Worm (Caenorhabditis elegans): Measurements from ENCODE around the gene M163.11.

M163.11 gene

DNA sequence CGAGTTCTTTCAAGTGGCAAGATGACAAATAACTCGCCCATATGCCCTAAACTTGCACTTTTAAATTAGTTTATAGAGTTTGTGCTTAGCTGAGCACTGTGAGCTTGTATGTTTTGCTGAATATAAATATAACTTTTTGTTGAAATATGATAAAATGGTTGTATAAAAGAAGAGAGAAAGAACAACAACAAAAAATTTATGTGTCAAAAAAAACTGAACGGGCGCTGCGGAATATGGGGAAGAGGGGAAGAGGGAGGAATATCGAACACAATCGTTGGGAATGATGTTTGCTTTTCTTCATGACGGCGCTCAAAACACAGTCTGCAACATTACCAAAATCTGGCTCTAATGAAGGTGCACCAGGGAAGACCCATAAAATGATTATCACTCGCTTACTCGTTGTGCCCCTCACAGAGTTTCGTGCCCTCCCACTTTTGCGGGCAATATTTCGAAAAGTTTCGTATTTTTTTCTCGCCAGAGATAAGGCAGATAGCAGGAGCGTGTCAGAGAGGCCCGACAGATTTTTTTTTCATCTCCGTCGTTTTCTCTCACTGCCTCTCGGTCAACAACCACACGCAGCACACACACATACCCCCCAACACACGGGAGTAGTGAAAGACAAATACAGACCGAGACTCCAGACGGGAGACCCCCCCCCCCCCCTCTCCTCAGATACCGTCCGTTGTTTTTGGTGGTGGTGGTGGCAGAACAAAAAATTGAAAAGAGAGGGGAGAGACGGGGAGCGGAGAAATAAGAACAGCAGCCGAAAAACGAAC lies 26.6 kb downstream of the M163.11 start:
- TF ChIP-seq ztf-23 (GFP tag; IDR thresholded peaks at IDR 0.05) (no peak), flt-1 (GFP tag; IDR thresholded peaks at IDR 0.05) (peak; percentile 18; the same call in 1 of the 2 replicates), klf-2 (GFP tag; conservative IDR thresholded peaks at IDR 0.05) (no peak), ztf-29 (GFP tag; IDR thresholded peaks at IDR 0.05) (no peak), T22C8.4 (GFP tag; IDR thresholded peaks at IDR 0.05) (no peak), cog-1 (tag; optimal IDR thresholded peaks at IDR 0.05) (no peak)

ce11 chrX:14507992-14508391 lies 28.8 kb downstream of the M163.11 start:
- no peak for TF ChIP-seq ref-1 (GFP tag; conservative IDR thresholded peaks at IDR 0.05)
- no peak for TF ChIP-seq ztf-23 (GFP tag; IDR thresholded peaks at IDR 0.05)
- TF ChIP-seq flt-1 (GFP tag; IDR thresholded peaks at IDR 0.05) = no peak
- no peak for TF ChIP-seq T22C8.4 (GFP tag; IDR thresholded peaks at IDR 0.05)
- TF ChIP-seq klf-2 (GFP tag; conservative IDR thresholded peaks at IDR 0.05) = no peak
- TF ChIP-seq tab-1 (GFP tag; IDR thresholded peaks at IDR 0.05) = no peak
- TF ChIP-seq cog-1 (tag; optimal IDR thresholded peaks at IDR 0.05) = no peak
- TF ChIP-seq med-1 (GFP tag; optimal IDR thresholded peaks at IDR 0.05; ENCODE audit: insufficient read depth) = no peak
- no peak for TF ChIP-seq ztf-29 (GFP tag; IDR thresholded peaks at IDR 0.05)

- TF ChIP-seq klf-2 (GFP tag; conservative IDR thresholded peaks at IDR 0.05) = no peak
- TF ChIP-seq ztf-23 (GFP tag; IDR thresholded peaks at IDR 0.05) = no peak
- TF ChIP-seq cog-1 (tag; optimal IDR thresholded peaks at IDR 0.05) = no peak
- no peak for TF ChIP-seq T22C8.4 (GFP tag; IDR thresholded peaks at IDR 0.05)
- no peak for TF ChIP-seq flt-1 (GFP tag; IDR thresholded peaks at IDR 0.05)
- TF ChIP-seq ztf-29 (GFP tag; IDR thresholded peaks at IDR 0.05) = no peak
- no peak for TF ChIP-seq med-1 (GFP tag; optimal IDR thresholded peaks at IDR 0.05; ENCODE audit: insufficient read depth)
- no peak for TF ChIP-seq tab-1 (GFP tag; IDR thresholded peaks at IDR 0.05)
- no peak for TF ChIP-seq ref-1 (GFP tag; conservative IDR thresholded peaks at IDR 0.05)
These were observed 29.7 kb downstream of the M163.11 start for ce11 chrX:14508823-14509259.

- TF ChIP-seq tab-1 (GFP tag; IDR thresholded peaks at IDR 0.05) = no peak
- TF ChIP-seq cog-1 (tag; optimal IDR thresholded peaks at IDR 0.05) = no peak
- TF ChIP-seq ref-1 (GFP tag; conservative IDR thresholded peaks at IDR 0.05) = no peak
- TF ChIP-seq klf-2 (GFP tag; conservative IDR thresholded peaks at IDR 0.05) = no peak
These were observed 31.2 kb downstream of the M163.11 start for ce11 chrX:14510358-14510757.

- TF ChIP-seq ztf-29 (GFP tag; IDR thresholded peaks at IDR 0.05) (no peak), klf-2 (GFP tag; conservative IDR thresholded peaks at IDR 0.05) (no peak), tab-1 (GFP tag; IDR thresholded peaks at IDR 0.05) (no peak), cog-1 (tag; optimal IDR thresholded peaks at IDR 0.05) (no peak), T22C8.4 (GFP tag; IDR thresholded peaks at IDR 0.05) (no peak), ztf-23 (GFP tag; IDR thresholded peaks at IDR 0.05) (no peak), med-1 (GFP tag; optimal IDR thresholded peaks at IDR 0.05; ENCODE audit: insufficient read depth) (no peak), flt-1 (GFP tag; IDR thresholded peaks at IDR 0.05) (no peak), ref-1 (GFP tag; conservative IDR thresholded peaks at IDR 0.05) (no peak)
These were observed 33.6 kb downstream of the M163.11 start, which contains the start of gene fbxa-141 for ce11 chrX:14512817-14513216. Gene fbxa-141, minus strand, starts transcription at chrX:14512917.

- TF ChIP-seq ztf-23 (GFP tag; IDR thresholded peaks at IDR 0.05) = no peak
- TF ChIP-seq T22C8.4 (GFP tag; IDR thresholded peaks at IDR 0.05) = peak; percentile 54; the same call in 1 of the 2 replicates
These were observed 34.3 kb downstream of the M163.11 start for ce11 chrX:14513462-14513861.

ce11 chrX:14515028-14515427 lies 35.9 kb downstream of the M163.11 start, which contains the start of gene gcsh-1:
Gene gcsh-1, minus strand, starts transcription at chrX:14515073.
- TF ChIP-seq ref-1 (GFP tag; conservative IDR thresholded peaks at IDR 0.05) = no peak
- no peak for TF ChIP-seq ztf-29 (GFP tag; IDR thresholded peaks at IDR 0.05)
- TF ChIP-seq med-1 (GFP tag; optimal IDR thresholded peaks at IDR 0.05; ENCODE audit: insufficient read depth) = no peak
- TF ChIP-seq klf-2 (GFP tag; conservative IDR thresholded peaks at IDR 0.05) = no peak
- no peak for TF ChIP-seq tab-1 (GFP tag; IDR thresholded peaks at IDR 0.05)
- no peak for TF ChIP-seq T22C8.4 (GFP tag; IDR thresholded peaks at IDR 0.05)

DNA sequence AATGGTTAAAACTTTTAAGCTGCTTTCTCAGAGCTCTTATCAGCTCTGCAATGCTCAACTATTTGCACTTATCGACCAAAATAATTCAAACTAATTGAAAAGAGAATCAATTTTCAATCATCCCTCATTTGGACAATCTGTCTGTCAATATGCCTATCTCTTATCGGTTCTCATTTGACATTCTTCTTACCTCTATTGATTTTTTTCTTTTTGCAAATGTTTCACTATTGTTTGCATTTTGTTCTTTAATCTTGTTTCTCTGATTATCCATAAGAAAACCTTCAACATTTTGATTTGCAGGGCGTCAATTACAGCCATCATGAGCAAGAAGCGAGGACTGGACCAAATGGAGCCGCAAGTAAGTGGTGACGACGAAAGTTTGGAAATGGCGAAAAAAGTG lies 37.4 kb downstream of the M163.11 start, which contains the start of gene D1025.10:
Gene D1025.10 (plus strand): TSS at position 301 of the 400 bp plus-strand sequence.
- TF ChIP-seq med-1 (GFP tag; optimal IDR thresholded peaks at IDR 0.05; ENCODE audit: insufficient read depth) = no peak
- TF ChIP-seq ztf-23 (GFP tag; IDR thresholded peaks at IDR 0.05) = no peak
- TF ChIP-seq flt-1 (GFP tag; IDR thresholded peaks at IDR 0.05) = no peak
- no peak for TF ChIP-seq klf-2 (GFP tag; conservative IDR thresholded peaks at IDR 0.05)
- TF ChIP-seq ref-1 (GFP tag; conservative IDR thresholded peaks at IDR 0.05) = no peak
- TF ChIP-seq T22C8.4 (GFP tag; IDR thresholded peaks at IDR 0.05) = no peak
- TF ChIP-seq tab-1 (GFP tag; IDR thresholded peaks at IDR 0.05) = no peak
- no peak for TF ChIP-seq cog-1 (tag; optimal IDR thresholded peaks at IDR 0.05)
- TF ChIP-seq ztf-29 (GFP tag; IDR thresholded peaks at IDR 0.05) = no peak

- no peak for TF ChIP-seq T22C8.4 (GFP tag; IDR thresholded peaks at IDR 0.05)
- no peak for TF ChIP-seq ref-1 (GFP tag; conservative IDR thresholded peaks at IDR 0.05)
- no peak for TF ChIP-seq ztf-23 (GFP tag; IDR thresholded peaks at IDR 0.05)
- TF ChIP-seq flt-1 (GFP tag; IDR thresholded peaks at IDR 0.05) = no peak
- TF ChIP-seq klf-2 (GFP tag; conservative IDR thresholded peaks at IDR 0.05) = no peak
- no peak for TF ChIP-seq cog-1 (tag; optimal IDR thresholded peaks at IDR 0.05)
- no peak for TF ChIP-seq ztf-29 (GFP tag; IDR thresholded peaks at IDR 0.05)
- no peak for TF ChIP-seq tab-1 (GFP tag; IDR thresholded peaks at IDR 0.05)
- no peak for TF ChIP-seq med-1 (GFP tag; optimal IDR thresholded peaks at IDR 0.05; ENCODE audit: insufficient read depth)
These were observed 38.7 kb downstream of the M163.11 start for ce11 chrX:14517842-14518241.

DNA sequence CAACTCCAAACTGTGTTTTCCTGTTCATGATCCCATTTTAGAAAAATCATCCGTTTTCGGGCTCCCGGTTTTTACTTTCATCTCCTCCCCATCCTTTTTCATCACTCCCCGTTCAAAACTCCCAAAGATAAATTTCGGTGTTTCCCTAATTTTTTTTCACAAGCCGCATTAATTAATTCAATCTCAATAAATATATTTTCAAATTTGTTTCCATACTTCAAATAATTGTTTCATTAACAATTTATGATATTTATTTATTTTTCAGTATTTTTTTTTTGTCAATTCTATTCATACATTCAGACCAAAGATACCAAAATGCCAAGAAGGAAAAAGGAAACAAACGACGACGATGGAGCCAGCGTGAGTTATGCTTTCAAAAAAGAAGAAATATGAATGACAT lies 41.3 kb downstream of the M163.11 start, which contains the start of gene D1025.1:
Gene D1025.1 (plus strand): TSS at position 301 of the 400 bp plus-strand sequence.
- no peak for TF ChIP-seq tab-1 (GFP tag; IDR thresholded peaks at IDR 0.05)
- TF ChIP-seq flt-1 (GFP tag; IDR thresholded peaks at IDR 0.05) = no peak
- no peak for TF ChIP-seq T22C8.4 (GFP tag; IDR thresholded peaks at IDR 0.05)
- no peak for TF ChIP-seq klf-2 (GFP tag; conservative IDR thresholded peaks at IDR 0.05)
- no peak for TF ChIP-seq med-1 (GFP tag; optimal IDR thresholded peaks at IDR 0.05; ENCODE audit: insufficient read depth)
- TF ChIP-seq ztf-29 (GFP tag; IDR thresholded peaks at IDR 0.05) = no peak
- no peak for TF ChIP-seq ztf-23 (GFP tag; IDR thresholded peaks at IDR 0.05)
- no peak for TF ChIP-seq cog-1 (tag; optimal IDR thresholded peaks at IDR 0.05)
- TF ChIP-seq ref-1 (GFP tag; conservative IDR thresholded peaks at IDR 0.05) = no peak

Measured in whole organism, midembryonic.